Worm (Caenorhabditis elegans) whole organism, mixed stage, embryonic: ENCODE data around the gene pqe-1.

Source experiments
- M03D4.4 ChIP-seq: sonication (generic microtip); optimal IDR thresholded peaks from 2 replicates; lab custom pipeline; 2017; ENCODE audit warnings: mild to moderate bottlenecking, missing genetic modification characterization, missing compliant biosample characterization
- bed-3 ChIP-seq: fragments of 200-800 bp; sonication (Bioruptor generic); optimal IDR thresholded peaks from 3 replicates; lab custom pipeline; 2018; ENCODE audit warnings: mild to moderate bottlenecking, missing genetic modification characterization, moderate library complexity, missing compliant biosample characterization
- blmp-1 ChIP-seq: fragments of 150-350 bp; optimal IDR thresholded peaks from 2 replicates; lab custom pipeline; 2014; ENCODE audit warnings: missing biosample characterization, missing genetic modification characterization
- ceh-39 ChIP-seq: fragments of 150-350 bp; optimal IDR thresholded peaks from 2 replicates; lab custom pipeline; 2014; ENCODE audit warnings: missing biosample characterization, missing genetic modification characterization
- ceh-43 ChIP-seq: fragments of 200-800 bp; sonication (Bioruptor generic); optimal IDR thresholded peaks from 2 replicates; lab custom pipeline; 2018; ENCODE audit warnings: mild to moderate bottlenecking, missing genetic modification characterization, moderate library complexity, missing compliant biosample characterization
- ceh-83 ChIP-seq: fragments of 200-800 bp; sonication (Bioruptor generic); optimal IDR thresholded peaks from 2 replicates; lab custom pipeline; 2018; ENCODE audit warnings: mild to moderate bottlenecking, missing genetic modification characterization, missing compliant biosample characterization
- ces-1 ChIP-seq: fragments of 150-350 bp; optimal IDR thresholded peaks from 2 replicates; lab custom pipeline; 2014; ENCODE audit warnings: missing biosample characterization, missing genetic modification reagents, missing genetic modification characterization
- cnd-1 ChIP-seq: fragments of 200-800 bp; sonication (Bioruptor generic); optimal IDR thresholded peaks from 2 replicates; lab custom pipeline; 2018; ENCODE audit warnings: mild to moderate bottlenecking, missing genetic modification characterization, missing compliant biosample characterization
- drap-1 ChIP-seq: fragments of 200-800 bp; sonication (Bioruptor generic); optimal IDR thresholded peaks from 3 replicates; lab custom pipeline; 2018; ENCODE audit warnings: mild to moderate bottlenecking, missing genetic modification characterization, missing compliant biosample characterization
- elt-1 ChIP-seq: sonication (generic microtip); optimal IDR thresholded peaks from 2 replicates; lab custom pipeline; 2017; ENCODE audit warnings: missing genetic modification characterization, mild to moderate bottlenecking, missing compliant biosample characterization, antibody characterized with exemption, moderate library complexity, borderline replicate concordance; ENCODE audit not compliant: insufficient read depth
- elt-3 ChIP-seq: fragments of 150-350 bp; optimal IDR thresholded peaks from 2 replicates; lab custom pipeline; 2014; ENCODE audit warnings: missing biosample characterization, missing genetic modification characterization
- flh-1 ChIP-seq: fragments of 200-800 bp; sonication (Bioruptor generic); optimal IDR thresholded peaks from 2 replicates; lab custom pipeline; 2018; ENCODE audit warnings: mild to moderate bottlenecking, missing genetic modification characterization, moderate library complexity, missing compliant biosample characterization
- hlh-1 ChIP-seq: fragments of 150-350 bp; optimal IDR thresholded peaks from 2 replicates; lab custom pipeline; 2014; ENCODE audit warnings: missing biosample characterization, missing genetic modification reagents, missing genetic modification characterization
- lin-13 ChIP-seq: fragments of 150-350 bp; optimal IDR thresholded peaks from 2 replicates; lab custom pipeline; 2014; ENCODE audit warnings: missing biosample characterization, missing genetic modification characterization
- lin-32 ChIP-seq: fragments of 200-800 bp; sonication (Bioruptor generic); optimal IDR thresholded peaks from 2 replicates; lab custom pipeline; 2018; ENCODE audit warnings: mild to moderate bottlenecking, missing genetic modification characterization, missing compliant biosample characterization
- lsy-2 ChIP-seq: fragments of 150-350 bp; optimal IDR thresholded peaks from 2 replicates; lab custom pipeline; 2014; ENCODE audit warnings: missing biosample characterization, missing genetic modification characterization
- mab-5 ChIP-seq: fragments of 150-350 bp; optimal IDR thresholded peaks from 2 replicates; lab custom pipeline; 2014; ENCODE audit warnings: missing biosample characterization, missing genetic modification characterization
- mep-1 ChIP-seq: fragments of 150-350 bp; optimal IDR thresholded peaks from 2 replicates; lab custom pipeline; 2017; ENCODE audit warnings: missing biosample characterization, missing genetic modification reagents, missing genetic modification characterization, inconsistent platforms
- mls-2 ChIP-seq: sonication (generic microtip); optimal IDR thresholded peaks from 2 replicates; lab custom pipeline; 2016; ENCODE audit warnings: mild to moderate bottlenecking, missing genetic modification characterization, moderate library complexity, missing compliant biosample characterization
- nhr-12 ChIP-seq: fragments of 150-350 bp; optimal IDR thresholded peaks from 2 replicates; lab custom pipeline; 2014; ENCODE audit warnings: missing biosample characterization, missing genetic modification characterization
- nhr-2 ChIP-seq: fragments of 150-350 bp; optimal IDR thresholded peaks from 2 replicates; lab custom pipeline; 2014; ENCODE audit warnings: missing biosample characterization, missing genetic modification characterization
- nhr-237 ChIP-seq: fragments of 150-350 bp; optimal IDR thresholded peaks from 2 replicates; lab custom pipeline; 2014; ENCODE audit warnings: missing biosample characterization, missing genetic modification characterization
- nhr-28 ChIP-seq: fragments of 150-350 bp; optimal IDR thresholded peaks from 2 replicates; lab custom pipeline; 2014; ENCODE audit warnings: missing biosample characterization, missing genetic modification characterization
- nhr-76 ChIP-seq: sonication (generic microtip); optimal IDR thresholded peaks from 2 replicates; lab custom pipeline; 2017; ENCODE audit warnings: missing biosample characterization, missing genetic modification characterization
- snpc-4 ChIP-seq: fragments of 150-350 bp; optimal IDR thresholded peaks from 2 replicates; lab custom pipeline; 2014; ENCODE audit warnings: missing biosample characterization, missing genetic modification characterization
- sptf-1 ChIP-seq: sonication (generic microtip); optimal IDR thresholded peaks from 2 replicates; lab custom pipeline; 2017; ENCODE audit warnings: mild to moderate bottlenecking, missing genetic modification characterization, moderate library complexity, missing compliant biosample characterization
- unc-120 ChIP-seq: sonication (generic microtip); optimal IDR thresholded peaks from 2 replicates; lab custom pipeline; 2017; ENCODE audit warnings: missing genetic modification characterization, missing compliant biosample characterization; ENCODE audit not compliant: poor library complexity, severe bottlenecking
- unc-62 ChIP-seq: fragments of 150-350 bp; optimal IDR thresholded peaks from 2 replicates; lab custom pipeline; 2014; ENCODE audit warnings: missing biosample characterization, missing genetic modification reagents, missing genetic modification characterization
- zip-8 ChIP-seq: fragments of 150-350 bp; optimal IDR thresholded peaks from 2 replicates; lab custom pipeline; 2014; ENCODE audit warnings: missing biosample characterization, missing genetic modification characterization
- ztf-11 ChIP-seq: fragments of 150-350 bp; optimal IDR thresholded peaks from 2 replicates; lab custom pipeline; 2014; ENCODE audit warnings: missing biosample characterization, missing genetic modification characterization

The pqe-1 gene

DNA sequence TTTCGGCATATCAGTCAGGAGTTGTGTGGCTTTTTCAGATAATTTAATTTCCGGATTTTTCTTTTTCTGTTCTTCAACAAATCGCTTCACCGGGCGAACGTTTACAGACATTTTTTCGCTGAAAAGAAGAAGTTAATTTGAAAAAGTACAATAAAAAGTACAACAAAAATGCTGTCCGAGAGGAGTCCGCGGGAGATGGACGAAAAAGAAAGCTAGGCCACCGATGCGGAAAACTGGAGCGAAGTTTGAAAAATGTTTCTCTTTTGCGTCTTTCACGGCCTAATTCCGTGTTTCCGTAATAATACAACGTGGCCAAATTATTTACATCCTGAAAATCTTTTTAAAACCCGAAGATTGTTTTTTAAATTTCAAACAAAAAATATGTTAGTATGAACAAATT lies 38.2 kb downstream of the pqe-1 start, which contains the start of gene thoc-5:
Gene thoc-5 (minus strand): TSS at position 152 of the 400 bp plus-strand sequence.
- TF ChIP-seq mab-5 (tag; lab: Kevin White, UChicago) (no peak), lsy-2 (tag; lab: Kevin White, UChicago) (peak; percentile 67), lin-32 (GFP tag; lab: Kevin White, UChicago) (no peak), bed-3 (no peak), unc-120 (tag; lab: Kevin White, UChicago) (no peak), elt-3 (tag; lab: Kevin White, UChicago) (no peak), ces-1 (GFP tag; lab: Kevin White, UChicago) (peak; percentile 21), flh-1 (GFP tag; lab: Kevin White, UChicago) (no peak), sptf-1 (tag; lab: Kevin White, UChicago) (peak; percentile 70), lin-13 (tag; lab: Kevin White, UChicago) (peak; percentile 27), zip-8 (tag; lab: Kevin White, UChicago) (no peak), cnd-1 (tag; lab: Kevin White, UChicago) (peak; percentile 7), blmp-1 (no peak), unc-62 (GFP tag; lab: Kevin White, UChicago) (no peak), ztf-11 (tag; lab: Kevin White, UChicago) (no peak), nhr-2 (tag; lab: Kevin White, UChicago) (no peak), hlh-1 (no peak), nhr-237 (tag; lab: Kevin White, UChicago) (peak; percentile 50), mep-1 (peak; percentile 61), ceh-43 (GFP tag; lab: Kevin White, UChicago) (no peak), mls-2 (peak; percentile 33), drap-1 (no peak)

DNA sequence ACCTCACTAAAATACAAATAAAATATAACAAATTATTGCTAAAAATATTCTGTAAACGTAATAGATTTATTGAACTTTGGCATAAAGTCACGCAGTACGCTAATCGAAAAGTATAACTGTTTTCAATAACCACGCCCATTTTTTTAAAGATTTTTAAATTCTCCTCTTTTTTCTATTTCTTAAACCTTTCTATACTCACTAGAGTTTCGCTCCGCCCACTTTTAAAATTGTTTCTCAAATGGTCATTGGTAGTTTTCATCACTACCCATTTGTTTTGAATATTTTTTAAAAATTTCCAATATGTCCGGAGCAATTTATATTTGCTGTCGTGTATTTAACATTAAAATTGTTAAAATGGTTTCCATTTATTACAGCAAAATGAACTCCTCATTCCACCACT lies 50.9 kb downstream of the pqe-1 start, which contains the start of gene Y32H12A.1:
Gene Y32H12A.1 (plus strand): TSS at position 301 of the 400 bp plus-strand sequence.
- TF ChIP-seq ceh-39 (tag; lab: Kevin White, UChicago) (no peak), ceh-43 (GFP tag; lab: Kevin White, UChicago) (no peak), ceh-83 (GFP tag; lab: Kevin White, UChicago) (no peak), cnd-1 (tag; lab: Kevin White, UChicago) (no peak), bed-3 (no peak), elt-3 (tag; lab: Kevin White, UChicago) (no peak), nhr-12 (tag; lab: Kevin White, UChicago) (no peak), nhr-76 (tag; lab: Kevin White, UChicago) (no peak), snpc-4 (tag; lab: Kevin White, UChicago) (no peak), elt-1 (tag; lab: Kevin White, UChicago) (no peak)

DNA sequence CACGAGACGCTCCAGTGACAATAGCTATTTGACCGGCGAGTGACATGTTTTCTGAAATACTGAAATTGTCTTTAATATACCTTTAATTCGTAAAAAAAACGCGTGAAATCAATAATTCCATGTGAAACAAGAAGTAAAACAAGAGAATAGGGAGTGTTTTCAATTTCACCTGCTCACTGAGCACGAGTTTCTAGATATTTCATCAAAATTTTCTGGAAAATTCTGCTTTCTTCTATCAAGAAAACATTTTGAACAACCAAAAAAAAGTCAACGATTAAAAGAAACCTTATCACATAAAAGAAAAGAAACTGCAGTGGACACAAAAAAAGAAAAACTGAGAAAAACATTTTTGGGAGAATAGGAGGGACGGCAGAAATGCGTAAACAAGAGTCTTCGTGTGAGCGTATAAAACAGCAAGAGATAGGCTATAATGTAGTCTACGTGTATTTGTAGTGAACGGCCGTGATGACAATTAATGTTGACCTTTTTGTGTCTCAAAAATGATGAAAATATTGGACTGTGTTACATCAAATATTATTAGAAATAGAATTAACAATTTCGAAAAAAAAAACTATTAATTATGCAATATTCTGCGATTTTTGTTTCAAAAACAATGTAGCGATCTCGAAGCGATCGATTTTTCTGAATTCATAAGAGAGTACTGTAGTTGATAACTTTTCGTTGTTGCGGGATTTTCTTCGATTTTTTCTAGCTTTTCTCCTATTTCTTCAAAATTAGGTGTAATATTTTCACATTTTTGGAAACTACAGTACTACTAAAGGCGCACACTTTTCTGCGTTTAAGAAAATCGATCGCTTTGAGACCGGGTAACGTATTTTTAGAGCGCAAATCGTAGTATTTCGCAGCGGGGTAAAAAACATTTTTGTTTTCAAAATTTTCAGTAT lies 57.2 kb downstream of the pqe-1 start, which contains the start of gene dhs-9:
Gene dhs-9 (minus strand): TSS at position 51 of the 905 bp plus-strand sequence.
- TF ChIP-seq unc-62 (GFP tag; lab: Kevin White, UChicago) (no peak), nhr-237 (tag; lab: Kevin White, UChicago) (no peak), M03D4.4 (tag; lab: Kevin White, UChicago) (no peak), nhr-28 (tag; lab: Kevin White, UChicago) (no peak), lin-32 (GFP tag; lab: Kevin White, UChicago) (no peak), nhr-12 (tag; lab: Kevin White, UChicago) (no peak)
- TF ChIP-seq, all 35 proteins: peak for 0
